Worm (Caenorhabditis elegans) whole organism, young adult: ENCODE data around the gene ZK355.3.

Experiments
- attf-5 ChIP-seq: fragments of 200-800 bp; sonication (Bioruptor generic); optimal IDR thresholded peaks from 2 replicates; lab custom pipeline; 2018; ENCODE audit warnings: mild to moderate bottlenecking, missing genetic modification characterization, missing compliant biosample characterization
- ets-4 ChIP-seq: fragments of 200-800 bp; sonication (Bioruptor generic); optimal IDR thresholded peaks from 2 replicates; lab custom pipeline; 2018; ENCODE audit warnings: mild to moderate bottlenecking, missing genetic modification characterization, missing compliant biosample characterization
- let-607 ChIP-seq, 2 experiments: fragments of 200-800 bp in 1 of 2; sonication (Bioruptor generic) in 1 of 2; sonication (generic microtip) in 1 of 2; optimal IDR thresholded peaks; 2 replicates each; lab custom pipeline; 2016 to 2018; ENCODE audit warnings: mild to moderate bottlenecking in 2 of 2, missing compliant biosample characterization in 2 of 2, missing genetic modification characterization in 2 of 2, moderate library complexity in 2 of 2, missing genotype in 1 of 2
- madf-6 ChIP-seq: fragments of 200-800 bp; sonication (Bioruptor generic); IDR thresholded peaks from 2 replicates; pipeline ENCODE4 v1.3.6; 2022; ENCODE audit warnings: missing genetic modification reagents, missing genetic modification characterization, missing compliant biosample characterization
- pha-4 ChIP-seq: fragments of 150-350 bp; sonication (generic microtip); optimal IDR thresholded peaks from 2 replicates; lab custom pipeline; 2014; ENCODE audit warnings: missing biosample characterization, missing genetic modification reagents, missing genetic modification characterization
- unc-130 ChIP-seq: sonication (generic microtip); optimal IDR thresholded peaks from 2 replicates; lab custom pipeline; 2016; ENCODE audit warnings: missing genetic modification reagents, missing genetic modification characterization, missing compliant biosample characterization

DNA sequence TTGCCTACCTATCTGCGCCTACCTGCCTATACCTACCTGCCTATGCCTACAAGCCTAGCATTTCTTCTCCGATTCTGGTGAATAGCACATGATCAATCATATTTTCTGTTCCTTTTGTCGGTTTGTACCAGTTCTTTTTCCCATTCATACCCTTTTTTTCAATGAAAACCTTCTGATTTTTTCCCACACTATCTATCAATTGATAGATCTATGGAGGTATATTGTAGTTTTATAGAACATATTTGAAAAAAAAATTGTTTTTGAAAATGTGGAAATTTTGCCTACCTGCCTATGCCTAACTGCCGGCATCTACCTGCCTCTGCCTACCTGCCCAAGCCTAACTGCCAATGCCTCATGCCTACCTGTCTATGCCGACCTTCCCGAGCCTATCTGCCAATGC is 36.2 kb upstream of the ZK355.3 start:
- TF ChIP-seq madf-6 (GFP tag; lab: Robert Waterston, UW) (no peak), attf-5 (GFP tag; lab: Kevin White, UChicago) (no peak), unc-130 (no peak), ets-4 (no peak), pha-4 (tag; lab: Kevin White, UChicago) (no peak), let-607 (tag; optimal IDR thresholded peaks at IDR 0.05; lab: Kevin White, UChicago) (no peak)
